Worm (Caenorhabditis elegans): ENCODE results near the gene C07E3.3.

- TF ChIP-seq fos-1 (tag; optimal IDR thresholded peaks at IDR 0.05) = no peak
- no peak for TF ChIP-seq nhr-76 (tag; optimal IDR thresholded peaks at IDR 0.05)
- TF ChIP-seq zag-1 (tag; optimal IDR thresholded peaks at IDR 0.05) = no peak
- no peak for TF ChIP-seq nhr-77 (tag; optimal IDR thresholded peaks at IDR 0.05)
Observed at ce11 chrII:10373536-10374169, 16.3 kb upstream of the C07E3.3 start.

Measured in whole organism, L4 larva.